Worm (Caenorhabditis elegans) whole organism, midembryonic: ENCODE data around the gene F19H8.2.

ENCODE experiments used
- T22C8.4 ChIP-seq: fragments of 200-800 bp; sonication (Bioruptor generic); IDR thresholded peaks from 2 replicates; pipeline ENCODE4 v1.3.6; 2022; ENCODE audit warnings: missing genetic modification characterization, missing compliant biosample characterization
- cog-1 ChIP-seq: sonication (generic microtip); optimal IDR thresholded peaks from 2 replicates; lab custom pipeline; 2016; ENCODE audit warnings: missing genetic modification characterization, missing compliant biosample characterization
- flt-1 ChIP-seq: fragments of 200-800 bp; sonication (Bioruptor generic); IDR thresholded peaks from 2 replicates; pipeline ENCODE4 v1.3.6; 2022; ENCODE audit warnings: missing genetic modification characterization, missing compliant biosample characterization
- klf-2 ChIP-seq: fragments of 200-800 bp; sonication (Bioruptor generic); conservative IDR thresholded peaks from 2 replicates; pipeline ENCODE4 v1.3.6; 2022; ENCODE audit warnings: missing genetic modification reagents, missing genetic modification characterization, missing compliant biosample characterization
- med-1 ChIP-seq: sonication (generic microtip); optimal IDR thresholded peaks from 2 replicates; lab custom pipeline; 2017; ENCODE audit warnings: missing genetic modification characterization, mild to moderate bottlenecking, missing compliant biosample characterization, antibody characterized with exemption, missing genetic modification reagents; ENCODE audit not compliant: insufficient read depth
- ref-1 ChIP-seq: fragments of 200-800 bp; sonication (Bioruptor generic); conservative IDR thresholded peaks from 2 replicates; pipeline ENCODE4 v1.3.6; 2022; ENCODE audit warnings: missing genetic modification reagents, missing genetic modification characterization, missing compliant biosample characterization
- tab-1 ChIP-seq: fragments of 200-800 bp; sonication (Bioruptor generic); IDR thresholded peaks from 2 replicates; pipeline ENCODE4 v1.3.6; 2022; ENCODE audit warnings: missing genetic modification characterization, missing compliant biosample characterization
- ztf-23 ChIP-seq: fragments of 200-800 bp; sonication (Bioruptor generic); IDR thresholded peaks from 2 replicates; pipeline ENCODE4 v1.3.6; 2022; ENCODE audit warnings: missing genetic modification reagents, missing genetic modification characterization, missing compliant biosample characterization
- ztf-29 ChIP-seq: fragments of 200-800 bp; sonication (Bioruptor generic); IDR thresholded peaks from 2 replicates; pipeline ENCODE4 v1.3.6; 2022; ENCODE audit warnings: missing genetic modification reagents, missing genetic modification characterization, missing compliant biosample characterization

Gene F19H8.2

DNA sequence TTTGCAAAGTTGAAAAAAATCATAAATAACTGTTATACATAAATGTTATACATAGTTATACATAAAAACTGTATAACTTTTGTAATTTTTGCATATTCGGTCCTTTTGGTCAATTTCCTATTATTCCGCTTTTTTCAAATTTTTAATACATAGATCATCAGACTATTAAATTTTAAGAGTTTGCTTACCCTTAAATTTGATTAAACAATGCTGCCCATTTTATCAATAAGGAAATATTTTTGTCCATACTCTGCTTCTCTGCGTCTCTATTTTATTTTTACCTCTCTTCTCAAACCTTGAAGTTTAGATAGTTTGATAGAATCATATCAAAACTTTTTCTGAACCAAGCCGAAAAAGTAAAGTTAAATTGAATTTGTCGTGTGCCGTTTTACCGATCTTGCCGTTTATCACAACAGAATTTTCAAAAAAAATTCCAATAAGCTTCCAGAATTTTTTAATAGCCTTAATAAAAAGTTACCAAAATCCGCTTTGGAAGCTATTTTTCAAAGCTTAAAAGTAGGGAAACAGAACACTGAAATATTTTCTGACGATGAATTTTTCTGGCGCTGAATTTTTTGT lies 6.3 kb downstream of the F19H8.2 start:
- TF ChIP-seq flt-1 (GFP tag; lab: Robert Waterston, UW) = no peak
- no peak for TF ChIP-seq ref-1 (GFP tag; lab: Robert Waterston, UW)
- no peak for TF ChIP-seq ztf-23 (GFP tag; lab: Robert Waterston, UW)
- TF ChIP-seq ztf-29 (GFP tag; lab: Robert Waterston, UW) = no peak
- TF ChIP-seq tab-1 (GFP tag; lab: Robert Waterston, UW) = no peak
- TF ChIP-seq cog-1 (tag; lab: Kevin White, UChicago) = no peak
- no peak for TF ChIP-seq med-1 (GFP tag; lab: Kevin White, UChicago)

DNA sequence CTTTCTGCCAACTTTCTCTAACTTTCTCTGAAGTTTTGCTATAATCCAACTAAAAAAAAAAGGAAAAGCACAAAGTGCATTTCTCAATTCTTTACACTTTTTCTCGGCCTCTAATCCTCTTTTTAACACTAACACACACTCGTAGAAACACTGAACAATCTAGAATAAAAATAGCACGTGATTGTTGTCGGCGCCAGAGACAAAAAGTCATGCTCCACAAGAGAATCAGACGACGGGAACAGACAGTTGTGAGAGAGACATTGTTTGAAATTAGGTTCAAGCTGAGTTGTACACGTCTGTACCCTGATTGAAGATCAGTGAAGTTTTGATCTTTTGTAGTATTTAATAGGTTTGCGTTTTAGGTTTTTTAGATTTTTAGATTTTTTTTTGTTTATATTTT lies 7.3 kb downstream of the F19H8.2 start:
- TF ChIP-seq med-1 (GFP tag; lab: Kevin White, UChicago) (no peak), T22C8.4 (GFP tag; lab: Robert Waterston, UW) (no peak), tab-1 (GFP tag; lab: Robert Waterston, UW) (no peak), cog-1 (tag; lab: Kevin White, UChicago) (no peak), flt-1 (GFP tag; lab: Robert Waterston, UW) (no peak), klf-2 (GFP tag; lab: Robert Waterston, UW) (no peak)

DNA sequence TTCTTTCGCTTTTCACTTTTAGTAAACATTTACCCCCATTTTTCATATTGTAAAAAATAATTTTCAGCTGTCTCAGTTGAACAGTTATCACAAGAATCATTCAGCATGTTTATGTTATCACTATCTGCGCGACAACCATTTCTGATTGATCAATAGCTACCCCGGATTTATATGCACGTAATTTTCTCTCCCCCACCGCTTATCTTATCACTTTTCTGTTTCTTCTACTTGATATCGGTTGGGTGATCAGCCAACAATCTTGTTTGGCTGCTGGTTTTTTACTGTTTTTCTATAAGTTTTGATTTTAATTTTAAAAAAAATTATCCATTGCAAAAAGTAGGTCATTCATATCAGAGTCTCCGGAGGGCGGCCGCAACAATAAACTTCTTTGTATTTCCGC lies 7.9 kb downstream of the F19H8.2 start:
- no peak for TF ChIP-seq cog-1 (tag; lab: Kevin White, UChicago)
- no peak for TF ChIP-seq ztf-23 (GFP tag; lab: Robert Waterston, UW)
- TF ChIP-seq klf-2 (GFP tag; lab: Robert Waterston, UW) = no peak
- TF ChIP-seq T22C8.4 (GFP tag; lab: Robert Waterston, UW) = no peak

ce11 chrII:14593281-14593680 lies 12.4 kb downstream of the F19H8.2 start, which contains the start of gene catp-4:
Gene catp-4, plus strand, starts transcription at chrII:14593581.
- TF ChIP-seq ztf-29 (GFP tag; lab: Robert Waterston, UW) (no peak), T22C8.4 (GFP tag; lab: Robert Waterston, UW) (no peak), med-1 (GFP tag; lab: Kevin White, UChicago) (no peak)

- no peak for TF ChIP-seq ref-1 (GFP tag; lab: Robert Waterston, UW)
- TF ChIP-seq ztf-23 (GFP tag; lab: Robert Waterston, UW) = no peak
- TF ChIP-seq med-1 (GFP tag; lab: Kevin White, UChicago) = no peak
- no peak for TF ChIP-seq klf-2 (GFP tag; lab: Robert Waterston, UW)
- no peak for TF ChIP-seq flt-1 (GFP tag; lab: Robert Waterston, UW)
- no peak for TF ChIP-seq T22C8.4 (GFP tag; lab: Robert Waterston, UW)
These were observed 13.0 kb downstream of the F19H8.2 start for ce11 chrII:14592629-14593028.

DNA sequence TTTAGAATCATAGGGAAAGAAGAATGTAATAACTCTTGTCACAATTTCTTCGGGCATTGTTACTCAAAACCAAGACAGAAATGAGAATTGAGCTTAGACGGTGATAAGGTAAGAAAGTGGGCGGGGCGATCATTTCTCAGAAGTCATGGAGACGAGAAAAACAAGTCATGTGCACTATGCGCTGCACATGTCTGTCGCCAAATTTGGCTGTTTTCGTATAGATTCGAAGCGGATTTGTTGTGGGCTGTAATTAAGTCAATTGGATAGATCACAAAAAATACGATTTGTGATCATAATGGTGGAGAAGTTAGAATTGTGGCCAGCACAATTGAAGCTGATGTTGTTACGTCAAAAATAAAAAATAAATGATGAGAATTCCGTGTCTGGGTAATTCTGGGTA lies 14.0 kb downstream of the F19H8.2 start, which contains the start of gene C01G12.7:
C01G12.7 (minus strand) TSS at position 195 of the 400 bp plus-strand sequence.
- TF ChIP-seq cog-1 (tag; lab: Kevin White, UChicago) (no peak), ztf-23 (GFP tag; lab: Robert Waterston, UW) (no peak), med-1 (GFP tag; lab: Kevin White, UChicago) (no peak), klf-2 (GFP tag; lab: Robert Waterston, UW) (no peak), T22C8.4 (GFP tag; lab: Robert Waterston, UW) (no peak), ztf-29 (GFP tag; lab: Robert Waterston, UW) (no peak), ref-1 (GFP tag; lab: Robert Waterston, UW) (no peak), tab-1 (GFP tag; lab: Robert Waterston, UW) (no peak), flt-1 (GFP tag; lab: Robert Waterston, UW) (no peak)

DNA sequence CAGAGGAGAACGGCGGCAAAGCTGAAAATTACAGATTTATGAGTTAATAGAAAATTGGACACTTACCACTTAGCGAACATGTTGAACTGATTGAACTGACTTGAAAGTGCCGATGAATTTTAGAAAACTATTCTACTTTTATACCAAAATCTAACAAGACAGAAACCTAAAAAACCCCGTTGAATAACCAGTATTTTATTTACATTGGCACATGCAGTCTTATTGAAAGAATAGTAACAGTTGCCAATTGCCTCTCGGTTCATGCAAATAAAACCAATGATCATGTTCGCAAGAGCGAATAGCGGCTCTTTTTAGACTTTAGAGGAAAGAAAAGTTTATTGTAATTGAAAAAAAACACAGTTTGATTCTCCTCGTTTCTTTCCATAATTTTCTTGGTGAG lies 17.5 kb downstream of the F19H8.2 start, which contains the start of gene nspb-10:
nspb-10 (minus strand) TSS at position 101 of the 400 bp plus-strand sequence.
- TF ChIP-seq klf-2 (GFP tag; lab: Robert Waterston, UW) (no peak), ztf-23 (GFP tag; lab: Robert Waterston, UW) (no peak), ztf-29 (GFP tag; lab: Robert Waterston, UW) (no peak), T22C8.4 (GFP tag; lab: Robert Waterston, UW) (no peak), flt-1 (GFP tag; lab: Robert Waterston, UW) (no peak), cog-1 (tag; lab: Kevin White, UChicago) (no peak), tab-1 (GFP tag; lab: Robert Waterston, UW) (no peak)

ce11 chrII:14587407-14587806 lies 18.3 kb downstream of the F19H8.2 start, which contains the start of gene C01G12.5:
Gene C01G12.5, minus strand, starts transcription at chrII:14587507.
- no peak for TF ChIP-seq med-1 (GFP tag; lab: Kevin White, UChicago)
- no peak for TF ChIP-seq cog-1 (tag; lab: Kevin White, UChicago)
- TF ChIP-seq T22C8.4 (GFP tag; lab: Robert Waterston, UW) = no peak
- TF ChIP-seq ztf-23 (GFP tag; lab: Robert Waterston, UW) = no peak
- TF ChIP-seq klf-2 (GFP tag; lab: Robert Waterston, UW) = no peak
- no peak for TF ChIP-seq tab-1 (GFP tag; lab: Robert Waterston, UW)
- TF ChIP-seq ztf-29 (GFP tag; lab: Robert Waterston, UW) = no peak
- TF ChIP-seq ref-1 (GFP tag; lab: Robert Waterston, UW) = no peak
- no peak for TF ChIP-seq flt-1 (GFP tag; lab: Robert Waterston, UW)

- TF ChIP-seq tab-1 (GFP tag; lab: Robert Waterston, UW) = no peak
- TF ChIP-seq T22C8.4 (GFP tag; lab: Robert Waterston, UW) = no peak
- TF ChIP-seq ztf-29 (GFP tag; lab: Robert Waterston, UW) = no peak
- TF ChIP-seq klf-2 (GFP tag; lab: Robert Waterston, UW) = no peak
- TF ChIP-seq ref-1 (GFP tag; lab: Robert Waterston, UW) = no peak
- TF ChIP-seq ztf-23 (GFP tag; lab: Robert Waterston, UW) = no peak
- no peak for TF ChIP-seq cog-1 (tag; lab: Kevin White, UChicago)
- no peak for TF ChIP-seq flt-1 (GFP tag; lab: Robert Waterston, UW)
- no peak for TF ChIP-seq med-1 (GFP tag; lab: Kevin White, UChicago)
These were observed 23.5 kb downstream of the F19H8.2 start, which contains the start of gene C01G12.3 for ce11 chrII:14582206-14582605. Gene C01G12.3, minus strand, starts transcription at chrII:14582306.
